Worm (Caenorhabditis elegans): ENCODE measurements around the gene Y94H6A.5.
"Not testable (repeated sequence)": the region's sequence is repeated elsewhere in the genome, so short reads cannot be mapped to it uniquely, and the experiment has no call there.

The Y94H6A.5 gene

ce11 chrIV:2740035-2740434 lies 36.3 kb upstream of the Y94H6A.5 start:
- peak; percentile 59 for TF ChIP-seq ceh-100 (GFP tag; IDR thresholded peaks at IDR 0.05)
- peak; percentile 79 for TF ChIP-seq hmg-1.2 (GFP tag; IDR thresholded peaks at IDR 0.05)
- peak; percentile 71 for TF ChIP-seq pbrm-1 (GFP tag; IDR thresholded peaks at IDR 0.05)
- peak; percentile 42; the same call in 1 of the 2 replicates for TF ChIP-seq rcor-1 (GFP tag; IDR thresholded peaks at IDR 0.05)
- peak; percentile 65 for TF ChIP-seq mcd-1 (GFP tag; IDR thresholded peaks at IDR 0.05)
- peak; percentile 28; the same call in 1 of the 2 replicates for TF ChIP-seq Y53F4B.3 (GFP tag; IDR thresholded peaks at IDR 0.05)
- 0 out of 2 replicates have a peak, but pooled peaks have one; percentile 51 for TF ChIP-seq let-526 (GFP tag; IDR thresholded peaks at IDR 0.05)
- TF ChIP-seq hsf-1 (GFP tag; IDR thresholded peaks at IDR 0.05), result 0 out of 2 replicates have a peak, but pooled peaks have one; percentile 57
- 0 out of 2 replicates have a peak, but pooled peaks have one; percentile 14 for TF ChIP-seq cebp-1 (GFP tag; IDR thresholded peaks at IDR 0.05)
- TF ChIP-seq cebp-1 (tag; optimal IDR thresholded peaks at IDR 0.05), result not testable (repeated sequence)
- 0 out of 2 replicates have a peak, but pooled peaks have one; percentile 22 for TF ChIP-seq K11D2.4 (GFP tag; IDR thresholded peaks at IDR 0.05)
- TF ChIP-seq ceh-40 (GFP tag; IDR thresholded peaks at IDR 0.05), result peak; percentile 82
- 0 out of 2 replicates have a peak, but pooled peaks have one; percentile 21 for TF ChIP-seq hmg-20 (GFP tag; IDR thresholded peaks at IDR 0.05)
- 0 out of 2 replicates have a peak, but pooled peaks have one; percentile 39 for TF ChIP-seq F33H1.4 (GFP tag; IDR thresholded peaks at IDR 0.05)
- peak; percentile 65; the same call in 1 of the 2 replicates for TF ChIP-seq attf-6 (GFP tag; IDR thresholded peaks at IDR 0.05)
- peak; percentile 84; the same call in 1 of the 2 replicates for TF ChIP-seq aptf-3 (GFP tag; IDR thresholded peaks at IDR 0.05)
- TF ChIP-seq ztf-28 (GFP tag; IDR thresholded peaks at IDR 0.05), result peak; percentile 72
- peak; percentile 49; the same call in 1 of the 2 replicates for TF ChIP-seq cebp-2 (GFP tag; IDR thresholded peaks at IDR 0.05)
- TF ChIP-seq nfyb-1 (GFP tag; IDR thresholded peaks at IDR 0.05), result peak; percentile 88
- TF ChIP-seq die-1 (tag; optimal IDR thresholded peaks at IDR 0.05), result peak; percentile 6
- TF ChIP-seq D2030.7 (GFP tag; IDR thresholded peaks at IDR 0.05), result peak; percentile 52; the same call in 1 of the 2 replicates
- TF ChIP-seq ekl-4 (GFP tag; IDR thresholded peaks at IDR 0.05), result peak; percentile 60; the same call in 1 of the 2 replicates
- TF ChIP-seq ceh-58 (GFP tag; IDR thresholded peaks at IDR 0.05), result 0 out of 2 replicates have a peak, but pooled peaks have one; percentile 53
- 0 out of 2 replicates have a peak, but pooled peaks have one; percentile 63 for TF ChIP-seq bed-1 (GFP tag; IDR thresholded peaks at IDR 0.05)
- peak; percentile 87 for TF ChIP-seq tbp1 (GFP tag; optimal IDR thresholded peaks at IDR 0.05)
- TF ChIP-seq nhr-120 (GFP tag; IDR thresholded peaks at IDR 0.05), result 0 out of 2 replicates have a peak, but pooled peaks have one; percentile 75
- peak; percentile 92 for TF ChIP-seq egl-44 (GFP tag; IDR thresholded peaks at IDR 0.05)
- TF ChIP-seq nfya-2 (GFP tag; IDR thresholded peaks at IDR 0.05), result 0 out of 2 replicates have a peak, but pooled peaks have one; percentile 60
- TF ChIP-seq B0261.1 (tag; optimal IDR thresholded peaks at IDR 0.05), result peak; percentile 66
- peak; percentile 54 for TF ChIP-seq attf-3 (GFP tag; conservative IDR thresholded peaks at IDR 0.05)
- TF ChIP-seq rpc-1 (optimal IDR thresholded peaks at IDR 0.05), result peak; percentile 13
- peak; percentile 14 for TF ChIP-seq rpc-1 (tag; optimal IDR thresholded peaks at IDR 0.05)
- peak; percentile 84 for TF ChIP-seq Y56A3A.18 (GFP tag; IDR thresholded peaks at IDR 0.05)
- TF ChIP-seq F39B2.1 (GFP tag; IDR thresholded peaks at IDR 0.05), result 0 out of 2 replicates have a peak, but pooled peaks have one; percentile 35
- peak; percentile 97 for TF ChIP-seq lin-26 (GFP tag; IDR thresholded peaks at IDR 0.05)
- TF ChIP-seq Y53G8AR.9 (GFP tag; conservative IDR thresholded peaks at IDR 0.05), result 0 out of 2 replicates have a peak, but pooled peaks have one; percentile 48
- 0 out of 2 replicates have a peak, but pooled peaks have one; percentile 31 for TF ChIP-seq aptf-2 (GFP tag; conservative IDR thresholded peaks at IDR 0.05)
- peak; percentile 82 for TF ChIP-seq dox-1 (GFP tag; IDR thresholded peaks at IDR 0.05)
- TF ChIP-seq ztf-25 (GFP tag; IDR thresholded peaks at IDR 0.05), result peak; percentile 89; the same call in 1 of the 2 replicates
- TF ChIP-seq C17E4.6 (GFP tag; IDR thresholded peaks at IDR 0.05), result 0 out of 2 replicates have a peak, but pooled peaks have one; percentile 69
- TF ChIP-seq B0019.2 (GFP tag; conservative IDR thresholded peaks at IDR 0.05), result peak; percentile 60; the same call in 1 of the 2 replicates

All from whole organism, young adult.